8 worm cellular contexts compared by ENCODE assay signal in the genomic region with DNA sequence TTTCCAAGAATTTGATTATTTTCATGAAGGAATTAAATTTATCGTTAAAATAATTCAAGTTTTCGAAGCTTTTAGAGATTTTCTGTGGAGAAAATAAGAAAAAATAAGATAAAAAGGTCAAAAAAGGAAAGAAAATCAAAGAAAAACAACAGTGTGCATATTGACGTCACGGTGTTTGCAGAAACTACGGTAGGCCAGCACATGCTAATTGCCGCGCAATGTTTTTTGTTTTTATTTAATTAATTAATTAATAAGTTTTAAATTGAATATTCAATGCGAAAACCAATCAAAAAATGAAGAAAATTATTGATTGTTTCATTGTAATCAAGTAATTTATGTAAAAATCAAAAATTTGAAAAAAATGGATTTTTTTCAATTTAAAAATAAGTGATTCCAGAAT.
TF ChIP-seq lines count a peak whose summit lies in the region.

No protein-coding gene starts in this region.

TF ChIP-seq in whole organism, L1 larva, 84 proteins besides CTCF, POLR2A, EP300 and RAD21:
- no peak for TF ChIP-seq ets-5 (GFP tag; IDR thresholded peaks at IDR 0.05; lab: Robert Waterston, UW)
- peak; percentile 85 to 94 for TF ChIP-seq lsy-2 (tag; optimal IDR thresholded peaks at IDR 0.05; lab: Kevin White, UChicago)
- no peak for TF ChIP-seq mab-9 (GFP tag; IDR thresholded peaks at IDR 0.05; lab: Robert Waterston, UW)
- no peak for TF ChIP-seq fos-1 (tag; optimal IDR thresholded peaks at IDR 0.05; lab: Kevin White, UChicago)
- peak; percentile 29 for TF ChIP-seq mep-1 (tag; optimal IDR thresholded peaks at IDR 0.05; lab: Kevin White, UChicago)
- no peak for TF ChIP-seq egl-27 (tag; optimal IDR thresholded peaks at IDR 0.05; lab: Kevin White, UChicago)
- no peak for TF ChIP-seq ztf-11 (tag; optimal IDR thresholded peaks at IDR 0.05; lab: Kevin White, UChicago)
- TF ChIP-seq irx-1 (tag; optimal IDR thresholded peaks at IDR 0.05; lab: Kevin White, UChicago): no peak
- peak; percentile 77 for TF ChIP-seq F16B12.6 (tag; optimal IDR thresholded peaks at IDR 0.05; lab: Kevin White, UChicago)
- no peak for TF ChIP-seq unc-130 (tag; optimal IDR thresholded peaks at IDR 0.05; lab: Kevin White, UChicago)
- no peak for TF ChIP-seq C34B4.2 (tag; optimal IDR thresholded peaks at IDR 0.05; lab: Kevin White, UChicago)

TF ChIP-seq in whole organism, L2 larva, 48 proteins besides CTCF, POLR2A, EP300 and RAD21:
- TF ChIP-seq lsy-2 (tag; optimal IDR thresholded peaks at IDR 0.05; lab: Kevin White, UChicago) (peak; percentile 29 to 92), R02D3.7 (tag; optimal IDR thresholded peaks at IDR 0.05; lab: Kevin White, UChicago) (no peak), lin-13 (GFP tag; optimal IDR thresholded peaks at IDR 0.05; lab: Kevin White, UChicago) (peak; percentile 8), zag-1 (tag; optimal IDR thresholded peaks at IDR 0.05; lab: Kevin White, UChicago) (no peak), unc-55 (GFP tag; optimal IDR thresholded peaks at IDR 0.05; lab: Kevin White, UChicago) (peak; percentile 33)

TF ChIP-seq in whole organism, L3 larva, 47 proteins besides CTCF, POLR2A, EP300 and RAD21:
- TF ChIP-seq nfya-1 (tag; optimal IDR thresholded peaks at IDR 0.05; lab: Kevin White, UChicago; ENCODE audit: insufficient read depth): peak; percentile 1
- TF ChIP-seq nhr-12 (tag; optimal IDR thresholded peaks at IDR 0.05; lab: Kevin White, UChicago): no peak
- peak; percentile 26 for TF ChIP-seq pha-4 (tag; optimal IDR thresholded peaks at IDR 0.05; lab: Kevin White, UChicago)

TF ChIP-seq in whole organism, L4 larva, 104 proteins besides CTCF, POLR2A, EP300 and RAD21:
- no peak for TF ChIP-seq lin-15B (tag; optimal IDR thresholded peaks at IDR 0.05; lab: Kevin White, UChicago)
- TF ChIP-seq aly-2 (tag; optimal IDR thresholded peaks at IDR 0.05; lab: Kevin White, UChicago): no peak
- TF ChIP-seq lin-38 (GFP tag; IDR thresholded peaks at IDR 0.05; lab: Robert Waterston, UW): 0 out of 2 replicates have a peak, but pooled peaks have one; percentile 9
- TF ChIP-seq mes-2 (tag; optimal IDR thresholded peaks at IDR 0.05; lab: Kevin White, UChicago; ENCODE audit: poor library complexity, severe bottlenecking): peak; percentile 15
- TF ChIP-seq lsy-2 (tag; optimal IDR thresholded peaks at IDR 0.05; lab: Kevin White, UChicago): peak; percentile 24 to 95
- no peak for TF ChIP-seq aha-1 (tag; lab: Kevin White, UChicago)
- no peak for TF ChIP-seq spr-1 (tag; optimal IDR thresholded peaks at IDR 0.05; lab: Kevin White, UChicago)
- no peak for TF ChIP-seq rbr-2 (tag; optimal IDR thresholded peaks at IDR 0.05; lab: Kevin White, UChicago)
- peak; percentile 35 for TF ChIP-seq T20F7.1 (GFP tag; optimal IDR thresholded peaks at IDR 0.05; lab: Kevin White, UChicago)

TF ChIP-seq in whole organism, late embryonic, 69 proteins besides CTCF, POLR2A, EP300 and RAD21:
- peak; percentile 18 for TF ChIP-seq nfya-1 (tag; optimal IDR thresholded peaks at IDR 0.05; lab: Kevin White, UChicago)
- no peak for TF ChIP-seq npax-4 (tag; optimal IDR thresholded peaks at IDR 0.05; lab: Kevin White, UChicago)
- no peak for TF ChIP-seq K09A11.1 (tag; optimal IDR thresholded peaks at IDR 0.05; lab: Kevin White, UChicago; ENCODE audit: insufficient read depth)

TF ChIP-seq in whole organism, midembryonic, 9 proteins besides CTCF, POLR2A, EP300 and RAD21:
- TF ChIP-seq ref-1 (GFP tag; conservative IDR thresholded peaks at IDR 0.05; lab: Robert Waterston, UW) (no peak), flt-1 (GFP tag; IDR thresholded peaks at IDR 0.05; lab: Robert Waterston, UW) (0 out of 2 replicates have a peak, but pooled peaks have one; percentile 8)

TF ChIP-seq in whole organism, mixed stage, embryonic, 35 proteins besides CTCF, POLR2A, EP300 and RAD21 (continues in another document):
- TF ChIP-seq bed-3 (GFP tag; optimal IDR thresholded peaks at IDR 0.05; lab: Kevin White, UChicago) (no peak), unc-39 (tag; optimal IDR thresholded peaks at IDR 0.05; lab: Kevin White, UChicago) (no peak), nhr-2 (tag; optimal IDR thresholded peaks at IDR 0.05; lab: Kevin White, UChicago) (no peak), nhr-237 (tag; optimal IDR thresholded peaks at IDR 0.05; lab: Kevin White, UChicago) (no peak), mls-2 (tag; optimal IDR thresholded peaks at IDR 0.05; lab: Kevin White, UChicago) (no peak), unc-120 (tag; optimal IDR thresholded peaks at IDR 0.05; lab: Kevin White, UChicago; ENCODE audit: poor library complexity, severe bottlenecking) (no peak), elt-1 (tag; optimal IDR thresholded peaks at IDR 0.05; lab: Kevin White, UChicago; ENCODE audit: borderline replicate concordance, insufficient read depth) (no peak), elt-3 (tag; optimal IDR thresholded peaks at IDR 0.05; lab: Kevin White, UChicago) (no peak), blmp-1 (tag; optimal IDR thresholded peaks at IDR 0.05; lab: Kevin White, UChicago) (no peak), lin-32 (GFP tag; optimal IDR thresholded peaks at IDR 0.05; lab: Kevin White, UChicago) (no peak), ceh-39 (tag; optimal IDR thresholded peaks at IDR 0.05; lab: Kevin White, UChicago) (no peak), ztf-11 (tag; optimal IDR thresholded peaks at IDR 0.05; lab: Kevin White, UChicago) (no peak), nhr-76 (tag; optimal IDR thresholded peaks at IDR 0.05; lab: Kevin White, UChicago) (no peak), M03D4.4 (tag; optimal IDR thresholded peaks at IDR 0.05; lab: Kevin White, UChicago) (no peak), tbx-8 (GFP tag; optimal IDR thresholded peaks at IDR 0.05; lab: Kevin White, UChicago) (no peak), sem-2 (GFP tag; optimal IDR thresholded peaks at IDR 0.05; lab: Kevin White, UChicago) (no peak), nhr-28 (tag; optimal IDR thresholded peaks at IDR 0.05; lab: Kevin White, UChicago) (no peak), mep-1 (tag; optimal IDR thresholded peaks at IDR 0.05; lab: Kevin White, UChicago) (peak; percentile 10), lin-13 (tag; optimal IDR thresholded peaks at IDR 0.05; lab: Kevin White, UChicago) (no peak), hlh-1 (tag; optimal IDR thresholded peaks at IDR 0.05; lab: Kevin White, UChicago) (no peak), unc-62 (GFP tag; optimal IDR thresholded peaks at IDR 0.05; lab: Kevin White, UChicago) (no peak), mab-5 (tag; optimal IDR thresholded peaks at IDR 0.05; lab: Kevin White, UChicago) (no peak), cnd-1 (tag; optimal IDR thresholded peaks at IDR 0.05; lab: Kevin White, UChicago) (no peak), flh-1 (GFP tag; optimal IDR thresholded peaks at IDR 0.05; lab: Kevin White, UChicago) (no peak), ceh-83 (GFP tag; optimal IDR thresholded peaks at IDR 0.05; lab: Kevin White, UChicago) (no peak), ces-1 (GFP tag; optimal IDR thresholded peaks at IDR 0.05; lab: Kevin White, UChicago) (peak; percentile 59), drap-1 (GFP tag; optimal IDR thresholded peaks at IDR 0.05; lab: Kevin White, UChicago) (no peak), nhr-12 (tag; optimal IDR thresholded peaks at IDR 0.05; lab: Kevin White, UChicago) (no peak), ceh-43 (GFP tag; optimal IDR thresholded peaks at IDR 0.05; lab: Kevin White, UChicago) (peak; percentile 17)

TF ChIP-seq in whole organism, young adult, 124 proteins besides CTCF, POLR2A, EP300 and RAD21:
- TF ChIP-seq dox-1 (GFP tag; IDR thresholded peaks at IDR 0.05; lab: Robert Waterston, UW) (no peak), attf-5 (GFP tag; optimal IDR thresholded peaks at IDR 0.05; lab: Kevin White, UChicago) (no peak), athp-1 (tag; optimal IDR thresholded peaks at IDR 0.05; lab: Kevin White, UChicago) (peak; percentile 27), madf-6 (GFP tag; IDR thresholded peaks at IDR 0.05; lab: Robert Waterston, UW) (peak; percentile 39; the same call in 1 of the 2 replicates), F23B12.7 (tag; optimal IDR thresholded peaks at IDR 0.05; lab: Kevin White, UChicago; ENCODE audit: insufficient read depth) (peak; percentile 1), Y79H2A.3 (GFP tag; conservative IDR thresholded peaks at IDR 0.05; lab: Robert Waterston, UW) (no peak), lsl-1 (GFP tag; optimal IDR thresholded peaks at IDR 0.05; lab: Kevin White, UChicago) (peak; percentile 67), D2030.7 (GFP tag; IDR thresholded peaks at IDR 0.05; lab: Robert Waterston, UW) (0 out of 2 replicates have a peak, but pooled peaks have one; percentile 13)
